Fruit fly (Drosophila melanogaster) Kc167 (cell line): ENCODE results near the gene AlaRS.

Experiments used
- Myc ChIP-seq: fragments of >200 bp; optimal IDR thresholded peaks from 2 replicates; lab custom pipeline; 2017; ENCODE audit warnings: missing external identifiers
- Sin3A ChIP-seq: fragments of >200 bp; optimal IDR thresholded peaks from 2 replicates; lab custom pipeline; 2018; ENCODE audit warnings: missing external identifiers
- insv ChIP-seq: fragments of >200 bp; optimal IDR thresholded peaks from 3 replicates; lab custom pipeline; 2018; ENCODE audit warnings: missing external identifiers
- ttk ChIP-seq: sonication (Bioruptor generic); optimal IDR thresholded peaks from 2 replicates; lab custom pipeline; 2017; ENCODE audit warnings: missing external identifiers

- TF ChIP-seq Sin3A = no peak
- TF ChIP-seq Myc (lab: Kevin White, UChicago) = no peak
- TF ChIP-seq insv (lab: Kevin White, UChicago) = no peak
- TF ChIP-seq ttk (lab: Kevin White, UChicago) = no peak
Measured at dm6 chr2L:8394180-8394579, 12.6 kb upstream of the AlaRS start, which contains the start of gene lectin-29Ca.
